5 worm cellular contexts compared by ENCODE assay signal in genomic region chrII:9686663-9687193, ce11.
A peak's percentile ranks its signal among the peaks of the same experiment; 100 is the strongest.
TF ChIP-seq lines count a peak whose summit lies in the region.

Gene ZK1320.9 (minus strand): TSS chrII:9686713.

TF ChIP-seq in whole organism, L1 larva, 84 proteins besides CTCF, POLR2A, EP300 and RAD21 (continues in another document):
- no peak for TF ChIP-seq vab-15 (tag; optimal IDR thresholded peaks at IDR 0.05; lab: Kevin White, UChicago)
- TF ChIP-seq elt-2 (tag; optimal IDR thresholded peaks at IDR 0.05; lab: Kevin White, UChicago): no peak
- no peak for TF ChIP-seq alr-1 (tag; optimal IDR thresholded peaks at IDR 0.05; lab: Kevin White, UChicago; ENCODE audit: borderline replicate concordance)
- peak; percentile 7 for TF ChIP-seq lin-15B (tag; optimal IDR thresholded peaks at IDR 0.05; lab: Kevin White, UChicago)
- no peak for TF ChIP-seq sptf-1 (tag; optimal IDR thresholded peaks at IDR 0.05; lab: Kevin White, UChicago)
- TF ChIP-seq nhr-20 (tag; optimal IDR thresholded peaks at IDR 0.05; lab: Kevin White, UChicago): peak; percentile 83
- no peak for TF ChIP-seq egl-13 (tag; optimal IDR thresholded peaks at IDR 0.05; lab: Kevin White, UChicago)
- no peak for TF ChIP-seq lin-39 (tag; optimal IDR thresholded peaks at IDR 0.05; lab: Kevin White, UChicago)
- TF ChIP-seq swsn-7 (tag; optimal IDR thresholded peaks at IDR 0.05; lab: Kevin White, UChicago): peak; percentile 24
- no peak for TF ChIP-seq egl-27 (tag; optimal IDR thresholded peaks at IDR 0.05; lab: Kevin White, UChicago)
- TF ChIP-seq lin-13 (GFP tag; optimal IDR thresholded peaks at IDR 0.05; lab: Kevin White, UChicago): no peak
- TF ChIP-seq pqm-1 (tag; optimal IDR thresholded peaks at IDR 0.05; lab: Kevin White, UChicago): no peak
- no peak for TF ChIP-seq pag-3 (tag; optimal IDR thresholded peaks at IDR 0.05; lab: Kevin White, UChicago; ENCODE audit: borderline replicate concordance, insufficient read depth)
- TF ChIP-seq skn-1 (tag; optimal IDR thresholded peaks at IDR 0.05; lab: Kevin White, UChicago): peak; percentile 30
- TF ChIP-seq snpc-4 (tag; optimal IDR thresholded peaks at IDR 0.05; lab: Kevin White, UChicago): no peak
- no peak for TF ChIP-seq fkh-8 (tag; optimal IDR thresholded peaks at IDR 0.05; lab: Kevin White, UChicago)
- TF ChIP-seq lin-14 (GFP tag; optimal IDR thresholded peaks at IDR 0.05; lab: Kevin White, UChicago): peak; percentile 50
- TF ChIP-seq sup-37 (GFP tag; optimal IDR thresholded peaks at IDR 0.05; lab: Kevin White, UChicago): no peak

TF ChIP-seq in whole organism, L2 larva, 48 proteins besides CTCF, POLR2A, EP300 and RAD21 (continues in another document):
- TF ChIP-seq nhr-12 (tag; optimal IDR thresholded peaks at IDR 0.05; lab: Kevin White, UChicago) (no peak), ceh-16 (tag; optimal IDR thresholded peaks at IDR 0.05; lab: Kevin White, UChicago) (no peak), unc-39 (tag; optimal IDR thresholded peaks at IDR 0.05; lab: Kevin White, UChicago) (no peak), sma-3 (GFP tag; optimal IDR thresholded peaks at IDR 0.05; lab: Kevin White, UChicago) (no peak), nhr-21 (tag; optimal IDR thresholded peaks at IDR 0.05; lab: Kevin White, UChicago) (no peak), unc-62 (GFP tag; optimal IDR thresholded peaks at IDR 0.05; lab: Kevin White, UChicago) (no peak), nhr-77 (tag; optimal IDR thresholded peaks at IDR 0.05; lab: Kevin White, UChicago) (no peak), F13H6.1 (tag; optimal IDR thresholded peaks at IDR 0.05; lab: Kevin White, UChicago) (no peak), aly-2 (tag; optimal IDR thresholded peaks at IDR 0.05; lab: Kevin White, UChicago) (no peak), lin-13 (GFP tag; optimal IDR thresholded peaks at IDR 0.05; lab: Kevin White, UChicago) (no peak), nhr-25 (tag; optimal IDR thresholded peaks at IDR 0.05; lab: Kevin White, UChicago) (no peak), ztf-11 (tag; optimal IDR thresholded peaks at IDR 0.05; lab: Kevin White, UChicago) (no peak), nhr-6 (tag; optimal IDR thresholded peaks at IDR 0.05; lab: Kevin White, UChicago) (no peak), gmeb-1 (tag; optimal IDR thresholded peaks at IDR 0.05; lab: Kevin White, UChicago) (peak; percentile 28), unc-55 (GFP tag; optimal IDR thresholded peaks at IDR 0.05; lab: Kevin White, UChicago) (peak; percentile 25), R02D3.7 (tag; optimal IDR thresholded peaks at IDR 0.05; lab: Kevin White, UChicago) (no peak), sem-4 (tag; optimal IDR thresholded peaks at IDR 0.05; lab: Kevin White, UChicago) (no peak), mab-5 (tag; optimal IDR thresholded peaks at IDR 0.05; lab: Kevin White, UChicago) (no peak), egl-27 (tag; optimal IDR thresholded peaks at IDR 0.05; lab: Kevin White, UChicago) (no peak), snpc-4 (tag; optimal IDR thresholded peaks at IDR 0.05; lab: Kevin White, UChicago) (no peak)

TF ChIP-seq in whole organism, L3 larva, 47 proteins besides CTCF, POLR2A, EP300 and RAD21:
- TF ChIP-seq elt-2 (tag; optimal IDR thresholded peaks at IDR 0.05; lab: Kevin White, UChicago): peak; percentile 50
- TF ChIP-seq unc-39 (tag; optimal IDR thresholded peaks at IDR 0.05; lab: Kevin White, UChicago): no peak
- TF ChIP-seq lin-15B (tag; optimal IDR thresholded peaks at IDR 0.05; lab: Kevin White, UChicago): peak; percentile 13
- peak; percentile 33 for TF ChIP-seq pha-4 (tag; optimal IDR thresholded peaks at IDR 0.05; lab: Kevin White, UChicago)
- TF ChIP-seq ZK546.5 (tag; optimal IDR thresholded peaks at IDR 0.05; lab: Kevin White, UChicago): no peak
- TF ChIP-seq nhr-25 (tag; optimal IDR thresholded peaks at IDR 0.05; lab: Kevin White, UChicago): peak; percentile 18
- peak; percentile 59 for TF ChIP-seq nhr-76 (tag; optimal IDR thresholded peaks at IDR 0.05; lab: Kevin White, UChicago)
- no peak for TF ChIP-seq unc-62 (GFP tag; optimal IDR thresholded peaks at IDR 0.05; lab: Kevin White, UChicago)
- no peak for TF ChIP-seq snpc-4 (tag; optimal IDR thresholded peaks at IDR 0.05; lab: Kevin White, UChicago)
- TF ChIP-seq nhr-23 (tag; optimal IDR thresholded peaks at IDR 0.05; lab: Kevin White, UChicago): no peak

TF ChIP-seq in whole organism, L4 larva, 104 proteins besides CTCF, POLR2A, EP300 and RAD21 (continues in another document):
- no peak for TF ChIP-seq ZK337.2 (GFP tag; IDR thresholded peaks at IDR 0.05; lab: Robert Waterston, UW)
- no peak for TF ChIP-seq nhr-25 (tag; optimal IDR thresholded peaks at IDR 0.05; lab: Kevin White, UChicago; ENCODE audit: borderline replicate concordance, insufficient read depth)
- TF ChIP-seq zfp-3 (GFP tag; conservative IDR thresholded peaks at IDR 0.05; lab: Robert Waterston, UW): no peak
- peak; percentile 48 for TF ChIP-seq hlh-30 (tag; optimal IDR thresholded peaks at IDR 0.05; lab: Kevin White, UChicago; ENCODE audit: insufficient read depth)
- no peak for TF ChIP-seq Y5F2A.4 (GFP tag; optimal IDR thresholded peaks at IDR 0.05; lab: Kevin White, UChicago)
- TF ChIP-seq zag-1 (tag; optimal IDR thresholded peaks at IDR 0.05; lab: Kevin White, UChicago): no peak
- no peak for TF ChIP-seq hmg-1.1 (GFP tag; IDR thresholded peaks at IDR 0.05; lab: Robert Waterston, UW)
- TF ChIP-seq mep-1 (tag; optimal IDR thresholded peaks at IDR 0.05; lab: Kevin White, UChicago): peak; percentile 46
- no peak for TF ChIP-seq ceh-20 (GFP tag; IDR thresholded peaks at IDR 0.05; lab: Robert Waterston, UW)
- TF ChIP-seq daf-19 (GFP tag; conservative IDR thresholded peaks at IDR 0.05; lab: Robert Waterston, UW): no peak
- TF ChIP-seq duxl-1 (tag; optimal IDR thresholded peaks at IDR 0.05; lab: Kevin White, UChicago; ENCODE audit: poor library complexity): no peak
- TF ChIP-seq unc-130 (GFP tag; optimal IDR thresholded peaks at IDR 0.05; lab: Kevin White, UChicago): no peak
- no peak for TF ChIP-seq aly-2 (tag; optimal IDR thresholded peaks at IDR 0.05; lab: Kevin White, UChicago)
- TF ChIP-seq madf-5 (GFP tag; IDR thresholded peaks at IDR 0.05; lab: Robert Waterston, UW): no peak
- TF ChIP-seq hif-1 (tag; optimal IDR thresholded peaks at IDR 0.05; lab: Kevin White, UChicago): no peak
- peak; percentile 52; the same call in 1 of the 2 replicates for TF ChIP-seq Y48G9A.11 (GFP tag; IDR thresholded peaks at IDR 0.05; lab: Robert Waterston, UW)
- TF ChIP-seq pqm-1 (tag; optimal IDR thresholded peaks at IDR 0.05; lab: Kevin White, UChicago): no peak
- no peak for TF ChIP-seq mxl-2 (GFP tag; conservative IDR thresholded peaks at IDR 0.05; lab: Robert Waterston, UW)
- no peak for TF ChIP-seq skn-1 (tag; optimal IDR thresholded peaks at IDR 0.05; lab: Kevin White, UChicago)
- TF ChIP-seq F26F4.8 (GFP tag; conservative IDR thresholded peaks at IDR 0.05; lab: Robert Waterston, UW): no peak
- no peak for TF ChIP-seq daf-16 (GFP tag; optimal IDR thresholded peaks at IDR 0.05; lab: Kevin White, UChicago)
- peak; percentile 54 for TF ChIP-seq daf-16 (tag; optimal IDR thresholded peaks at IDR 0.05; lab: Kevin White, UChicago)
- TF ChIP-seq daf-8 (GFP tag; IDR thresholded peaks at IDR 0.05; lab: Robert Waterston, UW): no peak
- TF ChIP-seq T20F7.1 (GFP tag; optimal IDR thresholded peaks at IDR 0.05; lab: Kevin White, UChicago): peak; percentile 83
- peak in 1 of 2 experiments; percentile 41 for TF ChIP-seq mdl-1 (tag; optimal IDR thresholded peaks at IDR 0.05; lab: Kevin White, UChicago)
- TF ChIP-seq egl-27 (tag; optimal IDR thresholded peaks at IDR 0.05; lab: Kevin White, UChicago): no peak

TF ChIP-seq in whole organism, young adult, 124 proteins besides CTCF, POLR2A, EP300 and RAD21:
- TF ChIP-seq akir-1 (GFP tag; optimal IDR thresholded peaks at IDR 0.05; lab: Kevin White, UChicago) (no peak), tlf-1 (GFP tag; optimal IDR thresholded peaks at IDR 0.05; lab: Kevin White, UChicago) (no peak), tbx-9 (tag; optimal IDR thresholded peaks at IDR 0.05; lab: Kevin White, UChicago; ENCODE audit: borderline replicate concordance) (no peak), ztf-26 (tag; optimal IDR thresholded peaks at IDR 0.05; lab: Kevin White, UChicago) (peak; percentile 14), F23B12.7 (tag; optimal IDR thresholded peaks at IDR 0.05; lab: Kevin White, UChicago; ENCODE audit: insufficient read depth) (peak; percentile 7), Y56A3A.18 (GFP tag; IDR thresholded peaks at IDR 0.05; lab: Robert Waterston, UW) (no peak), hmg-1.2 (GFP tag; IDR thresholded peaks at IDR 0.05; lab: Robert Waterston, UW) (peak; percentile 69), attf-3 (GFP tag; conservative IDR thresholded peaks at IDR 0.05; lab: Robert Waterston, UW) (peak; percentile 66), B0019.2 (GFP tag; conservative IDR thresholded peaks at IDR 0.05; lab: Robert Waterston, UW) (no peak), lir-1 (GFP tag; conservative IDR thresholded peaks at IDR 0.05; lab: Robert Waterston, UW) (no peak), nhr-80 (tag; optimal IDR thresholded peaks at IDR 0.05; lab: Kevin White, UChicago) (peak; percentile 31), dpl-1 (GFP tag; optimal IDR thresholded peaks at IDR 0.05; lab: Kevin White, UChicago) (no peak), let-607 (tag; optimal IDR thresholded peaks at IDR 0.05; lab: Kevin White, UChicago) (no peak), mcd-1 (GFP tag; IDR thresholded peaks at IDR 0.05; lab: Robert Waterston, UW) (no peak), K11D2.4 (GFP tag; IDR thresholded peaks at IDR 0.05; lab: Robert Waterston, UW) (no peak), unc-130 (GFP tag; optimal IDR thresholded peaks at IDR 0.05; lab: Kevin White, UChicago) (no peak), snpc-1.1 (tag; optimal IDR thresholded peaks at IDR 0.05; lab: Kevin White, UChicago; ENCODE audit: insufficient read depth) (no peak), lin-40 (tag; optimal IDR thresholded peaks at IDR 0.05; lab: Kevin White, UChicago) (peak; percentile 16), dpff-1 (tag; optimal IDR thresholded peaks at IDR 0.05; lab: Kevin White, UChicago) (no peak), bed-1 (GFP tag; IDR thresholded peaks at IDR 0.05; lab: Robert Waterston, UW) (no peak), cebp-1 (GFP tag; IDR thresholded peaks at IDR 0.05; lab: Robert Waterston, UW) (no peak), cebp-1 (tag; optimal IDR thresholded peaks at IDR 0.05; lab: Kevin White, UChicago) (no peak)
